Fruit fly (Drosophila melanogaster) whole organism, embryonic: Measurements from ENCODE around the gene Irbp.
A peak's percentile ranks its signal among the peaks of the same experiment; 100 is the strongest.

Experiments used
- CG10543 ChIP-seq: fragments of 200-800 bp; sonication (Bioruptor generic); optimal IDR thresholded peaks from 3 replicates; lab custom pipeline; 2017; ENCODE audit warnings: missing biosample characterization, mild to moderate bottlenecking, missing genetic modification characterization, moderate library complexity
- CG11398 ChIP-seq: fragments of 200-800 bp; sonication (Bioruptor generic); optimal IDR thresholded peaks from 2 replicates; lab custom pipeline; 2016; ENCODE audit warnings: missing biosample characterization, missing genetic modification characterization
- CG11695 ChIP-seq: fragments of 200-800 bp; sonication (Bioruptor generic); IDR thresholded peaks from 3 replicates; pipeline ENCODE4 v1.3.6; 2022; ENCODE audit warnings: missing biosample characterization, missing genetic modification characterization
- CG11723 ChIP-seq: fragments of 200-800 bp; sonication (Bioruptor generic); optimal IDR thresholded peaks from 2 replicates; lab custom pipeline; 2017; ENCODE audit warnings: missing biosample characterization, mild to moderate bottlenecking, missing genetic modification characterization
- CG15479 ChIP-seq: fragments of 200-800 bp; sonication (Bioruptor generic); optimal IDR thresholded peaks from 3 replicates; lab custom pipeline; 2019; ENCODE audit warnings: missing biosample characterization, mild to moderate bottlenecking, missing genetic modification characterization, moderate library complexity
- CG15601 ChIP-seq: fragments of 200-800 bp; sonication (Bioruptor generic); optimal IDR thresholded peaks from 3 replicates; lab custom pipeline; 2019; ENCODE audit warnings: missing biosample characterization, mild to moderate bottlenecking, missing genetic modification characterization, moderate library complexity
- CG2199 ChIP-seq: fragments of 200-800 bp; sonication (Bioruptor generic); IDR thresholded peaks from 3 replicates; pipeline ENCODE4 v1.3.6; 2022; ENCODE audit warnings: missing biosample characterization, missing genetic modification characterization
- CG2202 ChIP-seq: fragments of 200-800 bp; sonication (Bioruptor generic); optimal IDR thresholded peaks from 2 replicates; lab custom pipeline; 2018; ENCODE audit warnings: missing biosample characterization, mild to moderate bottlenecking, missing genetic modification characterization
- CG2712 ChIP-seq: fragments of 200-800 bp; optimal IDR thresholded peaks from 3 replicates; lab custom pipeline; 2019; ENCODE audit warnings: missing biosample characterization, mild to moderate bottlenecking, missing genetic modification characterization, moderate library complexity
- CG3065 ChIP-seq: fragments of 200-800 bp; sonication (Bioruptor generic); optimal IDR thresholded peaks from 2 replicates; lab custom pipeline; 2016; ENCODE audit warnings: missing biosample characterization, missing genetic modification characterization
- CG34224 ChIP-seq: fragments of 200-800 bp; sonication (Bioruptor generic); IDR thresholded peaks from 3 replicates; pipeline ENCODE4 v1.3.6; 2022; ENCODE audit warnings: missing biosample characterization, missing genetic modification characterization; ENCODE audit not compliant: partially characterized antibody
- CG3995 ChIP-seq: fragments of 200-800 bp; sonication (Bioruptor generic); optimal IDR thresholded peaks from 3 replicates; lab custom pipeline; 2016; ENCODE audit warnings: missing biosample characterization, missing genetic modification characterization
- CG8924 ChIP-seq: fragments of 200-800 bp; optimal IDR thresholded peaks from 3 replicates; lab custom pipeline; 2019; ENCODE audit warnings: missing biosample characterization, mild to moderate bottlenecking, missing genetic modification characterization, moderate library complexity
- CG9817 ChIP-seq: fragments of 200-800 bp; sonication (Bioruptor generic); optimal IDR thresholded peaks from 2 replicates; lab custom pipeline; 2018; ENCODE audit warnings: missing biosample characterization, mild to moderate bottlenecking, missing genetic modification characterization, moderate library complexity
- CG9876 ChIP-seq: fragments of 200-800 bp; sonication (Bioruptor generic); optimal IDR thresholded peaks from 2 replicates; lab custom pipeline; 2016; ENCODE audit warnings: missing biosample characterization, missing genetic modification characterization
- CoRest ChIP-seq: fragments of 200-800 bp; sonication (Bioruptor generic); optimal IDR thresholded peaks from 3 replicates; lab custom pipeline; 2018; ENCODE audit warnings: missing biosample characterization, mild to moderate bottlenecking, missing genetic modification characterization, moderate library complexity
- Doc2 ChIP-seq: fragments of 200-800 bp; sonication (Bioruptor generic); IDR thresholded peaks from 2 replicates; pipeline ENCODE4 v1.3.6; 2022; ENCODE audit warnings: missing biosample characterization, missing genetic modification characterization
- E2f2 ChIP-seq: fragments of 200-800 bp; sonication (Bioruptor generic); IDR thresholded peaks from 2 replicates; pipeline ENCODE4 v1.3.6; 2022; ENCODE audit warnings: missing biosample characterization, missing genetic modification characterization
- Ets97D ChIP-seq: fragments of 200-800 bp; sonication (Bioruptor generic); optimal IDR thresholded peaks from 3 replicates; lab custom pipeline; 2016; ENCODE audit warnings: missing biosample characterization, missing genetic modification characterization
- H2.0 ChIP-seq: fragments of 200-800 bp; sonication (Bioruptor generic); IDR thresholded peaks from 2 replicates; pipeline ENCODE4 v1.3.6; 2022; ENCODE audit warnings: missing biosample characterization, missing genetic modification characterization
- HHEX ChIP-seq: fragments of 200-800 bp; sonication (Bioruptor generic); optimal IDR thresholded peaks from 3 replicates; lab custom pipeline; 2017; ENCODE audit warnings: missing biosample characterization, mild to moderate bottlenecking, missing genetic modification characterization, missing genetic modification reagents
- HLH4C ChIP-seq: fragments of 200-800 bp; sonication (Bioruptor generic); IDR thresholded peaks from 3 replicates; pipeline ENCODE4 v1.3.6; 2022; ENCODE audit warnings: missing biosample characterization, missing genetic modification characterization; ENCODE audit not compliant: partially characterized antibody
- MESR4 ChIP-seq: fragments of 200-800 bp; sonication (Bioruptor generic); optimal IDR thresholded peaks from 2 replicates; lab custom pipeline; 2018; ENCODE audit warnings: missing biosample characterization, mild to moderate bottlenecking, missing genetic modification characterization, moderate library complexity
- Med ChIP-seq: fragments of 200-800 bp; sonication (Bioruptor generic); peaks from one replicate; lab custom pipeline; 2016; ENCODE audit warnings: missing biosample characterization, missing genetic modification characterization, mild to moderate bottlenecking, inconsistent platforms, moderate library complexity
- Opbp ChIP-seq: fragments of 200-800 bp; sonication (Bioruptor generic); IDR thresholded peaks from 3 replicates; pipeline ENCODE4 v1.3.6; 2022; ENCODE audit warnings: missing biosample characterization, missing genetic modification characterization; ENCODE audit not compliant: partially characterized antibody
- Ptx1 ChIP-seq: fragments of 200-800 bp; sonication (Bioruptor generic); IDR thresholded peaks from 2 replicates; pipeline ENCODE4 v1.3.6; 2022; ENCODE audit warnings: missing biosample characterization, missing genetic modification characterization
- Ssrp ChIP-seq: fragments of 200-800 bp; sonication (Bioruptor generic); optimal IDR thresholded peaks from 2 replicates; lab custom pipeline; 2018; ENCODE audit warnings: missing biosample characterization, mild to moderate bottlenecking, missing genetic modification characterization, moderate library complexity
- Xrp1 ChIP-seq: fragments of 200-800 bp; sonication (Bioruptor generic); IDR thresholded peaks from 2 replicates; pipeline ENCODE4 v1.3.6; 2022; ENCODE audit warnings: missing biosample characterization, missing genetic modification characterization
- bsh ChIP-seq, 2 experiments: fragments of 200-800 bp; sonication (Bioruptor generic); optimal IDR thresholded peaks; 2 replicates each; lab custom pipeline; 2017 to 2018; ENCODE audit warnings: mild to moderate bottlenecking in 2 of 2, missing biosample characterization in 2 of 2, missing genetic modification characterization in 2 of 2, moderate library complexity in 1 of 2
- caup ChIP-seq: fragments of 200-800 bp; sonication (Bioruptor generic); optimal IDR thresholded peaks from 3 replicates; lab custom pipeline; 2017; ENCODE audit warnings: missing biosample characterization, mild to moderate bottlenecking, missing genetic modification characterization, moderate library complexity; ENCODE audit not compliant: severe bottlenecking
- cg ChIP-seq: fragments of 200-800 bp; sonication (Bioruptor generic); optimal IDR thresholded peaks from 3 replicates; lab custom pipeline; 2019; ENCODE audit warnings: missing biosample characterization, mild to moderate bottlenecking, missing genetic modification characterization, moderate library complexity
- ewg ChIP-seq: fragments of 200-800 bp; sonication (Bioruptor generic); optimal IDR thresholded peaks from 3 replicates; lab custom pipeline; 2017; ENCODE audit warnings: mild to moderate bottlenecking, missing biosample characterization, missing genetic modification reagents, missing genetic modification characterization
- fd64A ChIP-seq: fragments of 200-800 bp; sonication (Bioruptor generic); optimal IDR thresholded peaks from 3 replicates; lab custom pipeline; 2018; ENCODE audit warnings: missing biosample characterization, mild to moderate bottlenecking, missing genetic modification characterization
- insv ChIP-seq, 2 experiments: fragments of 200-800 bp; sonication (Bioruptor generic); optimal IDR thresholded peaks; 3 replicates each; lab custom pipeline; 2016 to 2018; ENCODE audit warnings: missing biosample characterization in 2 of 2, missing genetic modification characterization in 2 of 2
- jing ChIP-seq: fragments of 200-800 bp; sonication (Bioruptor generic); optimal IDR thresholded peaks from 2 replicates; lab custom pipeline; 2018; ENCODE audit warnings: missing biosample characterization, mild to moderate bottlenecking, missing genetic modification characterization
- kah ChIP-seq: fragments of 200-800 bp; sonication (Bioruptor generic); optimal IDR thresholded peaks from 2 replicates; lab custom pipeline; 2018; ENCODE audit warnings: missing biosample characterization, mild to moderate bottlenecking, missing genetic modification characterization
- lab ChIP-seq: fragments of 200-800 bp; sonication (Bioruptor generic); optimal IDR thresholded peaks from 3 replicates; lab custom pipeline; 2017; ENCODE audit warnings: missing biosample characterization, missing genetic modification characterization, mild to moderate bottlenecking, moderate library complexity, missing genetic modification reagents
- oc ChIP-seq: fragments of 200-800 bp; sonication (Bioruptor generic); optimal IDR thresholded peaks from 2 replicates; lab custom pipeline; 2018; ENCODE audit warnings: missing biosample characterization, mild to moderate bottlenecking, missing genetic modification characterization, moderate library complexity
- pros ChIP-seq: fragments of 200-800 bp; sonication (Bioruptor generic); optimal IDR thresholded peaks from 3 replicates; lab custom pipeline; 2019; ENCODE audit warnings: missing biosample characterization, mild to moderate bottlenecking, missing genetic modification characterization, moderate library complexity
- schlank ChIP-seq: fragments of 200-800 bp; sonication (Bioruptor generic); optimal IDR thresholded peaks from 2 replicates; lab custom pipeline; 2018; ENCODE audit warnings: missing biosample characterization, mild to moderate bottlenecking, missing genetic modification characterization
- seq ChIP-seq: fragments of 200-800 bp; sonication (Bioruptor generic); IDR thresholded peaks from 2 replicates; pipeline ENCODE4 v1.3.6; 2022; ENCODE audit warnings: missing biosample characterization, missing genetic modification characterization
- sna ChIP-seq: fragments of 200-800 bp; sonication (Bioruptor generic); IDR thresholded peaks from 2 replicates; pipeline ENCODE4 v1.3.6; 2022; ENCODE audit warnings: missing biosample characterization, missing genetic modification characterization; ENCODE audit not compliant: partially characterized antibody
- trem ChIP-seq: fragments of 200-800 bp; optimal IDR thresholded peaks from 3 replicates; lab custom pipeline; 2019; ENCODE audit warnings: missing biosample characterization, mild to moderate bottlenecking, missing genetic modification characterization, moderate library complexity
- vvl ChIP-seq: fragments of 200-800 bp; sonication (Bioruptor generic); IDR thresholded peaks from 2 replicates; pipeline ENCODE4 v1.3.6; 2022; ENCODE audit warnings: missing biosample characterization, missing genetic modification characterization
- zen ChIP-seq: fragments of 200-800 bp; sonication (Bioruptor generic); optimal IDR thresholded peaks from 3 replicates; lab custom pipeline; 2018; ENCODE audit warnings: missing biosample characterization, mild to moderate bottlenecking, missing genetic modification characterization, moderate library complexity

Irbp gene

DNA sequence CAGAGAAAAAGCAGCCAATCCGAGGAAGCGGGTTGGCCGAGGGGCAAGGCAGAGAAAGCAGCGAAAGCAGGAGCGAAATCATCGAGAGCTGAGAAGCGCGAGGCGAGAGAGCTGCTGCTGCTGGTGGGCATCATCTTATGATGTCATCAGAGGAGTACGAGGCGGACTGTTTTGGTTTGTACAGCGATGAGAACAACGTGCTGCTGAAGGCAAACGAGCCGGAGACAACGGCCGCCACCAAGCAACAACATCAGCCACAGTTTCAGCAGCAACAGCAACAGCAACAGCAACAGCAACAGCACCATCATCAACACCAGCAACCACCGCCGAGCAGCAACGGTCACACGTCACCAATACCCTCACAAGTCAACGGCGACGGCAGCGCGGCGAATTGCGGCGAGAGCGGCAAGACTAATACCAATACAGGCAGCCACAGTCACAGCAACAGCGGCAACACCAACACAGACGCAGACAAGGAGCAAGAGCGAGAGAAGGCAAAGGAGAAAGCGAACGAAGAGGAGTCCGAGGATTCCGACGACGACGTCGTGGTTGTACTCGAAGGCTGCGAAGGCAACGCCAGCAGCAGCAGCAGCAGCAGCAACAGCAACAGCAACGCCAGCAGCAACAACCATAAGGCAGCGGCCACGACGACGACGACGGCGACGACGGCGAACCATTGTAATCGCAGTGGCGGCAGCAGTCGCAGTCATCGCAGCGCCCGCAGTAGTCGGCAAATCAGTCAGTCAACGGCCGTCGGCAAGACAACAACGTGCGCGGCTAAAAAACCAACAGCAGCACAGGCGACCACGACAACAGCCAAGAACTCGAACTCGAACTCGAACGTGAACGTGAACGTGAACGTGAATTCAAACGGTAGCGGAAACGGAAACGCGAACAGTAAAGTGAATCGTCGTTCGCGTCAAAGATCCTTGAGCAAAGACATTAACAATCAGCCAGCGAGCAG, 37.5 kb upstream of the Irbp start (continued):
- TF ChIP-seq oc (tag; lab: Kevin White, UChicago) (peak; percentile 23), CG8924 (peak; percentile 13), CG11695 (GFP tag; lab: Robert Waterston, UW) (0 out of 3 replicates have a peak, but pooled peaks have one; percentile 16), sna (peak; percentile 34; the same call in 1 of the 2 replicates), fd64A (GFP tag; lab: Kevin White, UChicago) (peak; percentile 28), CG11398 (GFP tag; lab: Kevin White, UChicago) (peak; percentile 33), HLH4C (0 out of 3 replicates have a peak, but pooled peaks have one; percentile 31), Ets97D (GFP tag; lab: Kevin White, UChicago) (peak; percentile 37), Ptx1 (GFP tag; lab: Robert Waterston, UW) (no peak), Med (peak; percentile 89), CG9876 (GFP tag; lab: Kevin White, UChicago) (no peak), CG10543 (GFP tag; lab: Kevin White, UChicago) (peak; percentile 13), H2.0 (GFP tag; lab: Robert Waterston, UW) (0 out of 2 replicates have a peak, but pooled peaks have one; percentile 16), HHEX (GFP tag; lab: Kevin White, UChicago) (peak; percentile 29), seq (GFP tag; lab: Robert Waterston, UW) (peak; percentile 37; the same call in 1 of the 2 replicates), CG3995 (GFP tag; lab: Kevin White, UChicago) (peak; percentile 29), Opbp (peak; percentile 63; the same call in 2 of the 3 replicates), ewg (GFP tag; lab: Kevin White, UChicago) (peak; percentile 40), Doc2 (no peak), schlank (tag; lab: Kevin White, UChicago) (no peak), vvl (peak; percentile 52; the same call in 1 of the 2 replicates), CG15479 (peak; percentile 15), CG9817 (tag; lab: Kevin White, UChicago) (no peak), CoRest (peak; percentile 6), CG11723 (GFP tag; lab: Kevin White, UChicago) (peak; percentile 40), pros (GFP tag; lab: Kevin White, UChicago) (peak; percentile 100), CG2712 (peak; percentile 43), insv (GFP tag; optimal IDR thresholded peaks at IDR 0.05; lab: Kevin White, UChicago) (peak in 1 of 2 experiments; percentile 39), E2f2 (GFP tag; lab: Robert Waterston, UW) (peak; percentile 16; the same call in 1 of the 2 replicates), CG3065 (peak; percentile 31), trem (tag; lab: Kevin White, UChicago) (peak; percentile 24), jing (GFP tag; lab: Kevin White, UChicago) (peak; percentile 45), Ssrp (no peak), Xrp1 (GFP tag; lab: Robert Waterston, UW) (no peak), CG15601 (tag; lab: Kevin White, UChicago) (no peak), caup (GFP tag; lab: Kevin White, UChicago) (peak; percentile 7), CG2202 (tag; lab: Kevin White, UChicago) (no peak), CG34224 (GFP tag; lab: Robert Waterston, UW) (peak; percentile 36; the same call in 1 of the 3 replicates), lab (GFP tag; lab: Kevin White, UChicago) (peak; percentile 34), bsh (GFP tag; optimal IDR thresholded peaks at IDR 0.05; lab: Kevin White, UChicago) (peak in 1 of 2 experiments; percentile 20), cg (peak; percentile 97), kah (peak; percentile 58), MESR4 (GFP tag; lab: Kevin White, UChicago) (peak; percentile 1), CG2199 (GFP tag; lab: Robert Waterston, UW) (peak; percentile 40; the same call in 1 of the 3 replicates), zen (tag; lab: Kevin White, UChicago) (peak; percentile 32)
